Fruit fly (Drosophila melanogaster): ENCODE measurements around the gene Dsor1.

dm6 chrX:9247171-9247783 is at the start of gene Dsor1, which contains the start of gene amx:
- TF ChIP-seq Sin3A (optimal IDR thresholded peaks at IDR 0.05) (no peak), ttk (optimal IDR thresholded peaks at IDR 0.05) (no peak), insv (optimal IDR thresholded peaks at IDR 0.05) (no peak), Myc (optimal IDR thresholded peaks at IDR 0.05) (no peak)
